Fruit fly (Drosophila melanogaster) whole organism, embryonic: ENCODE data around the gene lin-28.

Experiments used
- Antp ChIP-seq: fragments of 200-800 bp; sonication (Bioruptor generic); optimal IDR thresholded peaks from 3 replicates; lab custom pipeline; 2016; ENCODE audit warnings: missing biosample characterization, missing genetic modification characterization
- B-H1 ChIP-seq: fragments of 200-800 bp; sonication (Bioruptor generic); IDR thresholded peaks from 3 replicates; pipeline ENCODE4 v1.3.6; 2022; ENCODE audit warnings: missing biosample characterization, missing genetic modification characterization
- Bgb ChIP-seq: fragments of 200-800 bp; sonication (Bioruptor generic); IDR thresholded peaks from 2 replicates; pipeline ENCODE4 v1.3.6; 2022; ENCODE audit warnings: missing biosample characterization, missing genetic modification characterization; ENCODE audit not compliant: partially characterized antibody
- CG10431 ChIP-seq: fragments of 200-800 bp; sonication (Bioruptor generic); optimal IDR thresholded peaks from 3 replicates; lab custom pipeline; 2018; ENCODE audit warnings: missing biosample characterization, mild to moderate bottlenecking, missing genetic modification characterization
- CG10543 ChIP-seq: fragments of 200-800 bp; sonication (Bioruptor generic); optimal IDR thresholded peaks from 3 replicates; lab custom pipeline; 2017; ENCODE audit warnings: missing biosample characterization, mild to moderate bottlenecking, missing genetic modification characterization, moderate library complexity
- CG10565 ChIP-seq: fragments of 200-800 bp; sonication (Bioruptor generic); optimal IDR thresholded peaks from 3 replicates; lab custom pipeline; 2016; ENCODE audit warnings: missing biosample characterization, mild to moderate bottlenecking, missing genetic modification characterization
- CG10959 ChIP-seq: fragments of 200-800 bp; sonication (Bioruptor generic); IDR thresholded peaks from 2 replicates; pipeline ENCODE4 v1.3.6; 2022; ENCODE audit warnings: missing biosample characterization, missing genetic modification characterization
- CG11504 ChIP-seq: fragments of 200-800 bp; sonication (Bioruptor generic); optimal IDR thresholded peaks from 3 replicates; lab custom pipeline; 2019; ENCODE audit warnings: missing biosample characterization, mild to moderate bottlenecking, missing genetic modification characterization, moderate library complexity
- CG12236 ChIP-seq: fragments of 200-800 bp; sonication (Bioruptor generic); optimal IDR thresholded peaks from 2 replicates; lab custom pipeline; 2016; ENCODE audit warnings: missing biosample characterization, missing genetic modification characterization
- CG13296 ChIP-seq: fragments of 200-800 bp; sonication (Bioruptor generic); optimal IDR thresholded peaks from 3 replicates; lab custom pipeline; 2018; ENCODE audit warnings: missing biosample characterization, mild to moderate bottlenecking, missing genetic modification characterization
- CG14710 ChIP-seq: fragments of 200-800 bp; sonication (Bioruptor generic); optimal IDR thresholded peaks from 3 replicates; lab custom pipeline; 2019; ENCODE audit warnings: missing biosample characterization, mild to moderate bottlenecking, missing genetic modification characterization, moderate library complexity
- CG17359 ChIP-seq: fragments of 200-800 bp; sonication (Bioruptor generic); optimal IDR thresholded peaks from 3 replicates; lab custom pipeline; 2018; ENCODE audit warnings: missing biosample characterization, mild to moderate bottlenecking, missing genetic modification characterization, moderate library complexity
- CG17912 ChIP-seq: fragments of 200-800 bp; sonication (Bioruptor generic); optimal IDR thresholded peaks from 2 replicates; lab custom pipeline; 2018; ENCODE audit warnings: missing biosample characterization, mild to moderate bottlenecking, missing genetic modification characterization
- CG2678 ChIP-seq: fragments of 200-800 bp; sonication (Bioruptor generic); optimal IDR thresholded peaks from 3 replicates; lab custom pipeline; 2019; ENCODE audit warnings: missing biosample characterization, mild to moderate bottlenecking, missing genetic modification characterization, moderate library complexity
- CG2875 ChIP-seq: fragments of 200-800 bp; sonication (Bioruptor generic); optimal IDR thresholded peaks from 2 replicates; lab custom pipeline; 2017; ENCODE audit warnings: missing biosample characterization, mild to moderate bottlenecking, missing genetic modification characterization, missing genetic modification reagents
- CG3163 ChIP-seq: fragments of 200-800 bp; sonication (Bioruptor generic); optimal IDR thresholded peaks from 3 replicates; lab custom pipeline; 2016; ENCODE audit warnings: missing biosample characterization, missing genetic modification characterization
- CG4854 ChIP-seq: fragments of 200-800 bp; sonication (Bioruptor generic); optimal IDR thresholded peaks from 2 replicates; lab custom pipeline; 2016; ENCODE audit warnings: missing biosample characterization, missing genetic modification characterization, inconsistent platforms
- CG6854 ChIP-seq: fragments of 200-800 bp; sonication (Bioruptor generic); optimal IDR thresholded peaks from 3 replicates; lab custom pipeline; 2017; ENCODE audit warnings: missing biosample characterization, mild to moderate bottlenecking, missing genetic modification characterization
- CG7963 ChIP-seq: fragments of 200-800 bp; sonication (Bioruptor generic); IDR thresholded peaks from 3 replicates; pipeline ENCODE4 v1.3.6; 2022; ENCODE audit warnings: missing biosample characterization, missing genetic modification characterization; ENCODE audit not compliant: partially characterized antibody
- CG8924 ChIP-seq: fragments of 200-800 bp; optimal IDR thresholded peaks from 3 replicates; lab custom pipeline; 2019; ENCODE audit warnings: missing biosample characterization, mild to moderate bottlenecking, missing genetic modification characterization, moderate library complexity
- CG9215 ChIP-seq: fragments of 200-800 bp; sonication (Bioruptor generic); IDR thresholded peaks from 2 replicates; pipeline ENCODE4 v1.3.6; 2022; ENCODE audit warnings: missing biosample characterization, missing genetic modification characterization
- CG9797 ChIP-seq: fragments of 200-800 bp; sonication (Bioruptor generic); optimal IDR thresholded peaks from 3 replicates; lab custom pipeline; 2018; ENCODE audit warnings: missing biosample characterization, mild to moderate bottlenecking, missing genetic modification characterization
- Doc3 ChIP-seq: fragments of 200-800 bp; sonication (Bioruptor generic); IDR thresholded peaks from 3 replicates; pipeline ENCODE4 v1.3.6; 2022; ENCODE audit warnings: missing biosample characterization, missing genetic modification characterization; ENCODE audit not compliant: partially characterized antibody
- HLH3B ChIP-seq: fragments of 200-800 bp; sonication (Bioruptor generic); IDR thresholded peaks from 2 replicates; pipeline ENCODE4 v1.3.6; 2022; ENCODE audit warnings: missing biosample characterization, missing genetic modification characterization
- Hand ChIP-seq: fragments of 200-800 bp; sonication (Bioruptor generic); optimal IDR thresholded peaks from 2 replicates; lab custom pipeline; 2017; ENCODE audit warnings: mild to moderate bottlenecking, missing biosample characterization, missing genetic modification reagents, missing genetic modification characterization
- Hr51 ChIP-seq, 2 experiments: fragments of 200-800 bp; sonication (Bioruptor generic); optimal IDR thresholded peaks; 2 replicates in 1 of 2; 3 replicates in 1 of 2; lab custom pipeline; 2016 to 2018; ENCODE audit warnings: missing biosample characterization in 2 of 2, missing genetic modification characterization in 2 of 2, mild to moderate bottlenecking in 1 of 2, moderate library complexity in 1 of 2
- Hr78 ChIP-seq, 2 experiments: fragments of 200-800 bp in 1 of 2; fragments of >200 bp in 1 of 2; sonication (Bioruptor generic) in 1 of 2; optimal IDR thresholded peaks; 2 replicates each; lab custom pipeline; 2017 to 2019; ENCODE audit warnings: missing biosample characterization in 2 of 2, missing genetic modification characterization in 2 of 2, mild to moderate bottlenecking in 1 of 2, moderate library complexity in 1 of 2
- MESR4 ChIP-seq: fragments of 200-800 bp; sonication (Bioruptor generic); optimal IDR thresholded peaks from 2 replicates; lab custom pipeline; 2018; ENCODE audit warnings: missing biosample characterization, mild to moderate bottlenecking, missing genetic modification characterization, moderate library complexity
- Rx ChIP-seq: fragments of 200-800 bp; sonication (Bioruptor generic); IDR thresholded peaks from 2 replicates; pipeline ENCODE4 v1.3.6; 2022; ENCODE audit warnings: missing biosample characterization, missing genetic modification characterization
- Side ChIP-seq: fragments of 200-800 bp; sonication (Bioruptor generic); optimal IDR thresholded peaks from 2 replicates; lab custom pipeline; 2016; ENCODE audit warnings: missing biosample characterization, missing genetic modification characterization
- Sin3A ChIP-seq: fragments of >200 bp; optimal IDR thresholded peaks from 2 replicates; lab custom pipeline; 2018
- Ssrp ChIP-seq: fragments of 200-800 bp; sonication (Bioruptor generic); optimal IDR thresholded peaks from 2 replicates; lab custom pipeline; 2018; ENCODE audit warnings: missing biosample characterization, mild to moderate bottlenecking, missing genetic modification characterization, moderate library complexity
- TFAM ChIP-seq: fragments of 200-800 bp; sonication (Bioruptor generic); optimal IDR thresholded peaks from 2 replicates; lab custom pipeline; 2017; ENCODE audit warnings: missing biosample characterization, missing genetic modification characterization, inconsistent platforms
- Vsx1 ChIP-seq: fragments of 200-800 bp; sonication (Bioruptor generic); optimal IDR thresholded peaks from 2 replicates; lab custom pipeline; 2017; ENCODE audit warnings: missing biosample characterization, mild to moderate bottlenecking, missing genetic modification characterization, missing genetic modification reagents
- Xbp1 ChIP-seq: fragments of 200-800 bp; sonication (Bioruptor generic); optimal IDR thresholded peaks from 3 replicates; lab custom pipeline; 2016; ENCODE audit warnings: missing biosample characterization, mild to moderate bottlenecking, missing genetic modification characterization
- cg ChIP-seq: fragments of 200-800 bp; sonication (Bioruptor generic); optimal IDR thresholded peaks from 3 replicates; lab custom pipeline; 2019; ENCODE audit warnings: missing biosample characterization, mild to moderate bottlenecking, missing genetic modification characterization, moderate library complexity
- cwo ChIP-seq: fragments of 200-800 bp; sonication (Bioruptor generic); optimal IDR thresholded peaks from 3 replicates; lab custom pipeline; 2017; ENCODE audit warnings: missing biosample characterization, missing genetic modification characterization, mild to moderate bottlenecking, moderate library complexity, missing genetic modification reagents
- dm ChIP-seq: fragments of 200-800 bp; sonication (Bioruptor generic); optimal IDR thresholded peaks from 3 replicates; lab custom pipeline; 2016; ENCODE audit warnings: missing biosample characterization, missing genetic modification characterization
- hkb ChIP-seq, 2 experiments: fragments of 200-800 bp in 1 of 2; fragments of >200 bp in 1 of 2; sonication (Bioruptor generic) in 1 of 2; IDR thresholded peaks in 1 of 2; optimal IDR thresholded peaks in 1 of 2; 2 replicates each; pipeline versions ENCODE4 v1.3.6 to Lab custom; 2017 to 2022; ENCODE audit warnings: missing biosample characterization in 1 of 2, missing genetic modification characterization in 1 of 2
- inv ChIP-seq: fragments of 200-800 bp; sonication (Bioruptor generic); IDR thresholded peaks from 2 replicates; pipeline ENCODE4 v1.3.6; 2022; ENCODE audit warnings: missing biosample characterization, missing genetic modification characterization; ENCODE audit not compliant: partially characterized antibody
- kni ChIP-seq: fragments of 200-800 bp; sonication (Bioruptor generic); optimal IDR thresholded peaks from 3 replicates; lab custom pipeline; 2017; ENCODE audit warnings: mild to moderate bottlenecking, missing biosample characterization, missing genetic modification reagents, missing genetic modification characterization
- luna ChIP-seq: fragments of 200-800 bp; sonication (Bioruptor generic); optimal IDR thresholded peaks from 2 replicates; lab custom pipeline; 2016; ENCODE audit warnings: missing biosample characterization, missing genetic modification characterization
- maf-S ChIP-seq: fragments of 200-800 bp; sonication (Bioruptor generic); optimal IDR thresholded peaks from 2 replicates; lab custom pipeline; 2016; ENCODE audit warnings: missing biosample characterization, missing genetic modification characterization
- stwl ChIP-seq: fragments of 200-800 bp; sonication (Bioruptor generic); optimal IDR thresholded peaks from 3 replicates; lab custom pipeline; 2018; ENCODE audit warnings: missing biosample characterization, mild to moderate bottlenecking, missing genetic modification characterization, moderate library complexity
- twi ChIP-seq: fragments of 200-800 bp; optimal IDR thresholded peaks from 2 replicates; lab custom pipeline; 2019; ENCODE audit warnings: missing biosample characterization, mild to moderate bottlenecking, missing genetic modification characterization, moderate library complexity
- unc-4 ChIP-seq: fragments of 200-800 bp; sonication (Bioruptor generic); IDR thresholded peaks from 2 replicates; pipeline ENCODE4 v1.3.6; 2022; ENCODE audit warnings: missing biosample characterization, missing genetic modification characterization; ENCODE audit not compliant: partially characterized antibody
- vvl ChIP-seq: fragments of 200-800 bp; sonication (Bioruptor generic); IDR thresholded peaks from 2 replicates; pipeline ENCODE4 v1.3.6; 2022; ENCODE audit warnings: missing biosample characterization, missing genetic modification characterization
- wdn ChIP-seq: fragments of 200-800 bp; sonication (Bioruptor generic); IDR thresholded peaks from 2 replicates; pipeline ENCODE4 v1.3.6; 2022; ENCODE audit warnings: missing biosample characterization, missing genetic modification characterization

lin-28 gene

DNA sequence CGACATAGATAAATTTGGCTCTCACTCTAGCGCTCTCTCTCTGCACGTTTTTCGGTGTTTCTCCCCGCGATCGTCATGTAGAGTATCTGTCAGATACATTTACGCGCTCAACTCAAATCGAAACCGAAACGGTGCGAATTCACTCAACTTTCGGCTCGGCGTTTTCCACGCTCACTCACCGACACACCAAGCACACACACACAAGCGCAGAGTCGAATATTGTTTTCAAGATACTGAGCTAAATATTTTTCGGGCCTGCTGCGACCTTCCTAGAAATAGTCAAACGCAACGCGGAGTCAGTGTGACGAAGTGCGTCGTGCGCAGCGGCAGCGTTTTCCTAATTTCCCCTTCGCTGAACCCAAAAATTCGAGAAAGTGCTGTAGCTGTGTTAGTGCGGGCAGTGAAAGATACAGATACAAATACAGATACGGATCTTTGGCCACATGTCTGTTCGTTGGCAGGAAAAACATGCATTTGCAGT is at the start of gene lin-28 (continued):
- TF ChIP-seq CG8924 (tag; lab: Kevin White, UChicago) (peak; percentile 69), CG9215 (no peak), CG10543 (GFP tag; lab: Kevin White, UChicago) (peak; percentile 85), kni (GFP tag; lab: Kevin White, UChicago) (peak; percentile 92), CG13296 (no peak), MESR4 (GFP tag; lab: Kevin White, UChicago) (peak; percentile 18), wdn (GFP tag; lab: Robert Waterston, UW) (no peak), Hand (GFP tag; lab: Kevin White, UChicago) (no peak), dm (GFP tag; lab: Kevin White, UChicago) (peak; percentile 70), luna (GFP tag; lab: Kevin White, UChicago) (no peak), Hr78 (GFP tag; optimal IDR thresholded peaks at IDR 0.05; lab: Kevin White, UChicago) (peak in 1 of 2 experiments; percentile 44), Rx (GFP tag; lab: Robert Waterston, UW) (no peak), cg (GFP tag; lab: Kevin White, UChicago) (peak; percentile 94), B-H1 (GFP tag; lab: Robert Waterston, UW) (no peak), CG2875 (GFP tag; lab: Kevin White, UChicago) (peak; percentile 7), CG9797 (GFP tag; lab: Kevin White, UChicago) (no peak), cwo (GFP tag; lab: Kevin White, UChicago) (peak; percentile 39), CG11504 (no peak), unc-4 (GFP tag; lab: Robert Waterston, UW) (peak; percentile 45; the same call in 1 of the 2 replicates), Antp (GFP tag; lab: Kevin White, UChicago) (no peak), CG17359 (tag; lab: Kevin White, UChicago) (no peak), CG2678 (tag; lab: Kevin White, UChicago) (no peak), CG10565 (GFP tag; lab: Kevin White, UChicago) (no peak), inv (peak; percentile 42; the same call in 1 of the 2 replicates), CG17912 (GFP tag; lab: Kevin White, UChicago) (no peak), Side (GFP tag; lab: Kevin White, UChicago) (peak; percentile 63), CG14710 (tag; lab: Kevin White, UChicago) (no peak), HLH3B (GFP tag; lab: Robert Waterston, UW) (peak; percentile 20; the same call in 1 of the 2 replicates), CG3163 (GFP tag; lab: Kevin White, UChicago) (peak; percentile 53), Doc3 (GFP tag; lab: Robert Waterston, UW) (no peak), Sin3A (no peak), TFAM (GFP tag; lab: Kevin White, UChicago) (no peak), maf-S (no peak), vvl (GFP tag; lab: Robert Waterston, UW) (peak; percentile 50; the same call in 1 of the 2 replicates), CG10959 (GFP tag; lab: Robert Waterston, UW) (no peak), Ssrp (no peak), CG6854 (GFP tag; lab: Kevin White, UChicago) (peak; percentile 14), Bgb (GFP tag; lab: Robert Waterston, UW) (peak; percentile 77), Vsx1 (GFP tag; lab: Kevin White, UChicago) (peak; percentile 25), CG7963 (GFP tag; lab: Robert Waterston, UW) (peak; percentile 41; the same call in 1 of the 3 replicates), Xbp1 (GFP tag; lab: Kevin White, UChicago) (peak; percentile 6), CG10431 (GFP tag; lab: Kevin White, UChicago) (peak; percentile 84), twi (tag; lab: Kevin White, UChicago) (peak; percentile 82), Hr51 (GFP tag; optimal IDR thresholded peaks at IDR 0.05; lab: Kevin White, UChicago) (peak in 1 of 2 experiments; percentile 23), stwl (tag; lab: Kevin White, UChicago) (peak; percentile 2), hkb (optimal IDR thresholded peaks at IDR 0.05; lab: Kevin White, UChicago) (no peak), hkb (GFP tag; IDR thresholded peaks at IDR 0.05; lab: Robert Waterston, UW) (0 out of 2 replicates have a peak, but pooled peaks have one; percentile 36), CG4854 (GFP tag; lab: Kevin White, UChicago) (no peak), CG12236 (GFP tag; lab: Kevin White, UChicago) (no peak)
